Worm (Caenorhabditis elegans) whole organism, late embryonic: ENCODE measurements around the gene epg-4.
A peak's percentile ranks its signal among the peaks of the same experiment; 100 is the strongest.

ENCODE experiments used
- C08G9.2 ChIP-seq: sonication (generic microtip); optimal IDR thresholded peaks from 2 replicates; lab custom pipeline; 2016; ENCODE audit warnings: mild to moderate bottlenecking, missing genetic modification characterization, moderate library complexity, missing compliant biosample characterization
- C38D4.7 ChIP-seq: fragments of 200-800 bp; sonication (Bioruptor generic); optimal IDR thresholded peaks from 2 replicates; lab custom pipeline; 2018; ENCODE audit warnings: mild to moderate bottlenecking, missing genetic modification characterization, moderate library complexity, missing compliant biosample characterization
- F13H6.1 ChIP-seq: sonication (generic microtip); optimal IDR thresholded peaks from 2 replicates; lab custom pipeline; 2016; ENCODE audit warnings: missing genetic modification characterization, missing compliant biosample characterization
- K09A11.1 ChIP-seq: sonication (generic microtip); optimal IDR thresholded peaks from 2 replicates; lab custom pipeline; 2017; ENCODE audit warnings: antibody characterized with exemption, mild to moderate bottlenecking, missing genetic modification characterization, missing compliant biosample characterization; ENCODE audit not compliant: insufficient read depth
- T23F11.4 ChIP-seq: fragments of 200-800 bp; sonication (Bioruptor generic); optimal IDR thresholded peaks from 2 replicates; lab custom pipeline; 2018; ENCODE audit warnings: mild to moderate bottlenecking, missing genetic modification characterization, missing compliant biosample characterization
- Y22D7AL.16 ChIP-seq: sonication (generic microtip); optimal IDR thresholded peaks from 2 replicates; lab custom pipeline; 2016; ENCODE audit warnings: missing genetic modification characterization, missing compliant biosample characterization
- ahr-1 ChIP-seq: sonication (generic microtip); optimal IDR thresholded peaks from 2 replicates; lab custom pipeline; 2016; ENCODE audit warnings: missing genetic modification characterization, missing compliant biosample characterization
- ceh-14 ChIP-seq: sonication (generic microtip); optimal IDR thresholded peaks from 2 replicates; lab custom pipeline; 2016; ENCODE audit warnings: missing genotype, missing genetic modification characterization, missing compliant biosample characterization
- ceh-18 ChIP-seq: sonication (generic microtip); optimal IDR thresholded peaks from 2 replicates; lab custom pipeline; 2016; ENCODE audit warnings: missing genetic modification characterization, missing compliant biosample characterization
- ceh-19 ChIP-seq: fragments of 200-800 bp; sonication (Bioruptor generic); optimal IDR thresholded peaks from 2 replicates; lab custom pipeline; 2018; ENCODE audit warnings: mild to moderate bottlenecking, missing genetic modification characterization, missing compliant biosample characterization
- ceh-2 ChIP-seq: sonication (generic microtip); optimal IDR thresholded peaks from 2 replicates; lab custom pipeline; 2016; ENCODE audit warnings: missing genotype, missing genetic modification characterization, missing compliant biosample characterization
- ceh-22 ChIP-seq: sonication (generic microtip); optimal IDR thresholded peaks from 2 replicates; lab custom pipeline; 2017; ENCODE audit warnings: missing biosample characterization, missing genetic modification characterization
- ceh-31 ChIP-seq: sonication (generic microtip); optimal IDR thresholded peaks from 2 replicates; lab custom pipeline; 2016; ENCODE audit warnings: missing genetic modification characterization, missing compliant biosample characterization
- ceh-34 ChIP-seq: sonication (generic microtip); optimal IDR thresholded peaks from 2 replicates; lab custom pipeline; 2016; ENCODE audit warnings: mild to moderate bottlenecking, missing genetic modification characterization, missing compliant biosample characterization
- che-1 ChIP-seq: sonication (generic microtip); optimal IDR thresholded peaks from 2 replicates; lab custom pipeline; 2016; ENCODE audit warnings: mild to moderate bottlenecking, missing genetic modification characterization, missing compliant biosample characterization
- dmd-4 ChIP-seq: sonication (generic microtip); optimal IDR thresholded peaks from 2 replicates; lab custom pipeline; 2016; ENCODE audit warnings: borderline replicate concordance, missing genetic modification characterization, missing compliant biosample characterization
- elt-4 ChIP-seq: sonication (generic microtip); optimal IDR thresholded peaks from 2 replicates; lab custom pipeline; 2016; ENCODE audit warnings: missing genetic modification characterization, missing compliant biosample characterization
- ets-4 ChIP-seq: sonication (generic microtip); optimal IDR thresholded peaks from 2 replicates; lab custom pipeline; 2016; ENCODE audit warnings: missing genetic modification characterization, missing compliant biosample characterization
- eyg-1 ChIP-seq: sonication (generic microtip); optimal IDR thresholded peaks from 2 replicates; lab custom pipeline; 2016; ENCODE audit warnings: missing genotype, missing genetic modification characterization, missing compliant biosample characterization
- fkh-10 ChIP-seq: fragments of 150-350 bp; optimal IDR thresholded peaks from 2 replicates; lab custom pipeline; 2014; ENCODE audit warnings: missing biosample characterization, missing genetic modification reagents, missing genetic modification characterization
- fkh-6 ChIP-seq: sonication (generic microtip); optimal IDR thresholded peaks from 2 replicates; lab custom pipeline; 2016; ENCODE audit warnings: missing genetic modification characterization, missing compliant biosample characterization
- gmeb-2 ChIP-seq: sonication (generic microtip); optimal IDR thresholded peaks from 2 replicates; lab custom pipeline; 2016; ENCODE audit warnings: missing genetic modification characterization, inconsistent platforms, missing compliant biosample characterization
- hlh-13 ChIP-seq: fragments of 200-800 bp; sonication (Bioruptor generic); optimal IDR thresholded peaks from 2 replicates; lab custom pipeline; 2018; ENCODE audit warnings: mild to moderate bottlenecking, missing genetic modification characterization, missing compliant biosample characterization
- hlh-30 ChIP-seq: sonication (generic microtip); optimal IDR thresholded peaks from 2 replicates; lab custom pipeline; 2017; ENCODE audit warnings: antibody characterized with exemption, missing genetic modification characterization, missing compliant biosample characterization; ENCODE audit not compliant: insufficient read depth
- hlh-6 ChIP-seq: sonication (generic microtip); optimal IDR thresholded peaks from 2 replicates; lab custom pipeline; 2016; ENCODE audit warnings: missing genotype, missing genetic modification characterization, missing compliant biosample characterization
- lim-6 ChIP-seq: sonication (generic microtip); optimal IDR thresholded peaks from 2 replicates; lab custom pipeline; 2016; ENCODE audit warnings: missing genetic modification characterization, missing compliant biosample characterization
- madf-2 ChIP-seq: sonication (generic microtip); optimal IDR thresholded peaks from 2 replicates; lab custom pipeline; 2017; ENCODE audit warnings: missing genetic modification characterization, missing compliant biosample characterization
- nfya-1 ChIP-seq: sonication (generic microtip); optimal IDR thresholded peaks from 2 replicates; lab custom pipeline; 2017; ENCODE audit warnings: missing genetic modification characterization, mild to moderate bottlenecking, missing compliant biosample characterization, antibody characterized with exemption, moderate library complexity
- nhr-11 ChIP-seq: fragments of 150-350 bp; optimal IDR thresholded peaks from 2 replicates; lab custom pipeline; 2014; ENCODE audit warnings: missing biosample characterization, missing genetic modification characterization
- nhr-232 ChIP-seq: sonication (generic microtip); optimal IDR thresholded peaks from 2 replicates; lab custom pipeline; 2016; ENCODE audit warnings: missing genetic modification characterization, missing compliant biosample characterization
- npax-4 ChIP-seq: sonication (generic microtip); optimal IDR thresholded peaks from 2 replicates; lab custom pipeline; 2016; ENCODE audit warnings: missing genetic modification characterization, missing compliant biosample characterization
- pag-3 ChIP-seq: sonication (generic microtip); optimal IDR thresholded peaks from 2 replicates; lab custom pipeline; 2016; ENCODE audit warnings: missing compliant biosample characterization, missing genetic modification characterization, borderline replicate concordance
- pax-1 ChIP-seq: fragments of 150-350 bp; optimal IDR thresholded peaks from 2 replicates; lab custom pipeline; 2014; ENCODE audit warnings: missing biosample characterization, missing genetic modification characterization
- pha-4 ChIP-seq: fragments of 150-350 bp; optimal IDR thresholded peaks from 2 replicates; lab custom pipeline; 2018; ENCODE audit warnings: missing biosample characterization, missing genetic modification reagents, missing genetic modification characterization
- pqm-1 ChIP-seq: sonication (generic microtip); optimal IDR thresholded peaks from 2 replicates; lab custom pipeline; 2016; ENCODE audit warnings: missing genetic modification characterization, missing compliant biosample characterization
- ref-2 ChIP-seq: sonication (generic microtip); optimal IDR thresholded peaks from 2 replicates; lab custom pipeline; 2016; ENCODE audit warnings: missing genetic modification characterization, missing compliant biosample characterization
- rnt-1 ChIP-seq: sonication (generic microtip); optimal IDR thresholded peaks from 2 replicates; lab custom pipeline; 2016; ENCODE audit warnings: missing genetic modification characterization, missing compliant biosample characterization
- sdc-2 ChIP-seq: sonication (generic microtip); optimal IDR thresholded peaks from 2 replicates; lab custom pipeline; 2016; ENCODE audit warnings: missing genotype, missing genetic modification characterization, missing compliant biosample characterization
- sox-2 ChIP-seq: fragments of 200-800 bp; sonication (Bioruptor generic); IDR thresholded peaks from 2 replicates; pipeline ENCODE4 v1.3.6; 2022; ENCODE audit warnings: missing genetic modification reagents, missing genetic modification characterization, missing compliant biosample characterization
- syd-9 ChIP-seq: sonication (generic microtip); optimal IDR thresholded peaks from 2 replicates; lab custom pipeline; 2016; ENCODE audit warnings: mild to moderate bottlenecking, missing genetic modification characterization, moderate library complexity, missing compliant biosample characterization
- tbx-7 ChIP-seq: sonication (generic microtip); optimal IDR thresholded peaks from 2 replicates; lab custom pipeline; 2016; ENCODE audit warnings: missing genotype, missing genetic modification characterization, missing compliant biosample characterization
- unc-3 ChIP-seq, 2 experiments: fragments of 200-800 bp in 1 of 2; sonication (Bioruptor generic) in 1 of 2; sonication (generic microtip) in 1 of 2; conservative IDR thresholded peaks in 1 of 2; optimal IDR thresholded peaks in 1 of 2; 2 replicates each; pipeline versions ENCODE4 v1.3.6 to Lab custom; 2016 to 2022; ENCODE audit warnings: missing compliant biosample characterization in 2 of 2, missing genetic modification characterization in 2 of 2, missing genetic modification reagents in 1 of 2
- unc-42 ChIP-seq: sonication (generic microtip); optimal IDR thresholded peaks from 2 replicates; lab custom pipeline; 2016; ENCODE audit warnings: missing genotype, missing genetic modification characterization, missing compliant biosample characterization
- unc-55 ChIP-seq: sonication (generic microtip); optimal IDR thresholded peaks from 2 replicates; lab custom pipeline; 2017; ENCODE audit warnings: missing biosample characterization, missing genetic modification reagents, missing genetic modification characterization
- ztf-16 ChIP-seq: sonication (generic microtip); optimal IDR thresholded peaks from 2 replicates; lab custom pipeline; 2017; ENCODE audit warnings: missing genetic modification characterization, missing compliant biosample characterization

The epg-4 gene

ce11 chrIII:7216924-7217521 lies 35.1 kb downstream of the epg-4 start:
- TF ChIP-seq pha-4 (tag; lab: Kevin White, UChicago) (no peak), pqm-1 (tag; lab: Kevin White, UChicago) (no peak), lim-6 (no peak), C08G9.2 (tag; lab: Kevin White, UChicago) (no peak), pax-1 (tag; lab: Kevin White, UChicago) (no peak), nfya-1 (peak; percentile 46), unc-55 (GFP tag; lab: Kevin White, UChicago) (peak; percentile 88), ceh-18 (tag; lab: Kevin White, UChicago) (peak; percentile 92), ceh-34 (peak; percentile 6), rnt-1 (tag; lab: Kevin White, UChicago) (peak; percentile 78), elt-4 (no peak)
- TF ChIP-seq, all 69 proteins: peak for 5

ce11 chrIII:7221103-7221502 lies 39.1 kb downstream of the epg-4 start:
- TF ChIP-seq unc-42 (no peak), ceh-2 (tag; lab: Kevin White, UChicago) (no peak), unc-3 (GFP tag; conservative IDR thresholded peaks at IDR 0.05; lab: Robert Waterston, UW) (no peak), unc-3 (tag; optimal IDR thresholded peaks at IDR 0.05; lab: Kevin White, UChicago) (no peak), T23F11.4 (GFP tag; lab: Kevin White, UChicago) (no peak), hlh-6 (no peak), fkh-10 (GFP tag; lab: Kevin White, UChicago) (no peak), ceh-14 (no peak), gmeb-2 (no peak), ref-2 (no peak), fkh-6 (no peak), madf-2 (tag; lab: Kevin White, UChicago) (no peak), ahr-1 (tag; lab: Kevin White, UChicago) (no peak), ceh-22 (tag; lab: Kevin White, UChicago) (no peak), ets-4 (tag; lab: Kevin White, UChicago) (no peak), nfya-1 (no peak), nhr-232 (tag; lab: Kevin White, UChicago) (no peak), nhr-11 (no peak), ztf-16 (tag; lab: Kevin White, UChicago) (no peak), sdc-2 (tag; lab: Kevin White, UChicago) (no peak)

- TF ChIP-seq rnt-1 (tag; lab: Kevin White, UChicago): no peak
- TF ChIP-seq npax-4: no peak
- TF ChIP-seq nfya-1: no peak
- no peak for TF ChIP-seq ceh-14
- no peak for TF ChIP-seq ahr-1 (tag; lab: Kevin White, UChicago)
- TF ChIP-seq lim-6: no peak
- TF ChIP-seq pag-3 (tag; lab: Kevin White, UChicago): no peak
- no peak for TF ChIP-seq unc-42
- no peak for TF ChIP-seq F13H6.1
- TF ChIP-seq elt-4: no peak
- no peak for TF ChIP-seq syd-9 (tag; lab: Kevin White, UChicago)
- TF ChIP-seq hlh-30 (tag; lab: Kevin White, UChicago): no peak
- TF ChIP-seq hlh-13 (GFP tag; lab: Kevin White, UChicago): no peak
- no peak for TF ChIP-seq ceh-22 (tag; lab: Kevin White, UChicago)
- no peak for TF ChIP-seq ceh-31 (tag; lab: Kevin White, UChicago)
- no peak for TF ChIP-seq T23F11.4 (GFP tag; lab: Kevin White, UChicago)
- TF ChIP-seq, all 69 proteins: peak for 0
Measured at ce11 chrIII:7223029-7223428, 41.1 kb downstream of the epg-4 start, which contains the start of gene der-2. Gene der-2, minus strand, starts transcription at chrIII:7223129.

- TF ChIP-seq ceh-14 (no peak), ceh-19 (GFP tag; lab: Kevin White, UChicago) (no peak), C38D4.7 (no peak), ets-4 (tag; lab: Kevin White, UChicago) (no peak), che-1 (tag; lab: Kevin White, UChicago) (no peak), ceh-22 (tag; lab: Kevin White, UChicago) (no peak), madf-2 (tag; lab: Kevin White, UChicago) (no peak), eyg-1 (tag; lab: Kevin White, UChicago) (no peak), lim-6 (no peak), dmd-4 (tag; lab: Kevin White, UChicago) (no peak), tbx-7 (tag; lab: Kevin White, UChicago) (no peak), nhr-232 (tag; lab: Kevin White, UChicago) (no peak), npax-4 (no peak), ahr-1 (tag; lab: Kevin White, UChicago) (no peak), Y22D7AL.16 (tag; lab: Kevin White, UChicago) (no peak), hlh-13 (GFP tag; lab: Kevin White, UChicago) (no peak), sox-2 (no peak), K09A11.1 (tag; lab: Kevin White, UChicago) (no peak)
Measured at ce11 chrIII:7226607-7227006, 44.6 kb downstream of the epg-4 start, which contains the start of gene hsp-75. Gene hsp-75, minus strand, starts transcription at chrIII:7226707.
